Fruit fly (Drosophila melanogaster): ENCODE data around the gene CG16700.

Gene CG16700

dm6 chrX:17129733-17130466 lies 38.2 kb downstream of the CG16700 start (continued):
- TF ChIP-seq Oaz (GFP tag; IDR thresholded peaks at IDR 0.05) (peak; percentile 46; the same call in 1 of the 2 replicates), ranshi (GFP tag; IDR thresholded peaks at IDR 0.05) (peak; percentile 74; the same call in 1 of the 2 replicates), CG13894 (tag; optimal IDR thresholded peaks at IDR 0.05) (peak; percentile 46), ken (GFP tag; IDR thresholded peaks at IDR 0.05) (peak; percentile 69; the same call in 1 of the 3 replicates), CG10543 (GFP tag; optimal IDR thresholded peaks at IDR 0.05) (peak; percentile 79), CG11456 (GFP tag; IDR thresholded peaks at IDR 0.05) (peak; percentile 70; the same call in 1 of the 3 replicates), Sox100B (GFP tag; optimal IDR thresholded peaks at IDR 0.05) (peak; percentile 88), Atf3 (GFP tag; optimal IDR thresholded peaks at IDR 0.05) (no peak), fd64A (GFP tag; optimal IDR thresholded peaks at IDR 0.05) (peak; percentile 4), Med (GFP tag) (peak; percentile 90), bowl (GFP tag; IDR thresholded peaks at IDR 0.05) (0 out of 2 replicates have a peak, but pooled peaks have one; percentile 36), trem (tag; optimal IDR thresholded peaks at IDR 0.05) (peak; percentile 65), CG17829 (tag; optimal IDR thresholded peaks at IDR 0.05) (peak; percentile 86), h (optimal IDR thresholded peaks at IDR 0.05) (no peak), mld (GFP tag; IDR thresholded peaks at IDR 0.05; ENCODE audit: partially characterized antibody) (no peak), NfI (GFP tag; optimal IDR thresholded peaks at IDR 0.05) (peak; percentile 83), CTCF (GFP tag; optimal IDR thresholded peaks at IDR 0.05) (no peak), al (GFP tag; IDR thresholded peaks at IDR 0.05) (peak; percentile 74), CG3847 (GFP tag; IDR thresholded peaks at IDR 0.05) (peak; percentile 78), tio (GFP tag; optimal IDR thresholded peaks at IDR 0.05) (peak; percentile 56), CG7271 (tag; optimal IDR thresholded peaks at IDR 0.05) (peak; percentile 47), unc-4 (GFP tag; IDR thresholded peaks at IDR 0.05; ENCODE audit: partially characterized antibody) (no peak), CG18262 (tag; optimal IDR thresholded peaks at IDR 0.05) (peak; percentile 87), danr (GFP tag; IDR thresholded peaks at IDR 0.05) (peak; percentile 64), CG10366 (GFP tag; IDR thresholded peaks at IDR 0.05) (peak; percentile 74), CG1233 (GFP tag; optimal IDR thresholded peaks at IDR 0.05) (peak; percentile 76), CG8388 (GFP tag; optimal IDR thresholded peaks at IDR 0.05) (peak; percentile 82), Jarid2 (GFP tag; optimal IDR thresholded peaks at IDR 0.05) (no peak), da (GFP tag; optimal IDR thresholded peaks at IDR 0.05) (no peak), eyg (GFP tag; optimal IDR thresholded peaks at IDR 0.05) (no peak), Poxn (GFP tag; IDR thresholded peaks at IDR 0.05) (no peak), stwl (tag; optimal IDR thresholded peaks at IDR 0.05) (no peak), Ets65A (GFP tag) (peak; percentile 38), sr (GFP tag; IDR thresholded peaks at IDR 0.05) (no peak), CG7963 (GFP tag; IDR thresholded peaks at IDR 0.05; ENCODE audit: partially characterized antibody) (no peak), exex (tag; optimal IDR thresholded peaks at IDR 0.05) (peak; percentile 62), CG17802 (tag; optimal IDR thresholded peaks at IDR 0.05) (no peak), Neu2 (GFP tag; optimal IDR thresholded peaks at IDR 0.05; ENCODE audit: borderline replicate concordance) (no peak), CkIIα-i1 (GFP tag; IDR thresholded peaks at IDR 0.05) (no peak), CG10321 (GFP tag; IDR thresholded peaks at IDR 0.05) (no peak; the same call in 1 of the 2 replicates), pita (GFP tag; optimal IDR thresholded peaks at IDR 0.05) (no peak), CG4328 (GFP tag; optimal IDR thresholded peaks at IDR 0.05) (peak; percentile 75), BtbVII (GFP tag; optimal IDR thresholded peaks at IDR 0.05) (peak; percentile 84), Dref (GFP tag; IDR thresholded peaks at IDR 0.05) (no peak), CG2199 (GFP tag; IDR thresholded peaks at IDR 0.05) (0 out of 3 replicates have a peak, but pooled peaks have one; percentile 54), tup (GFP tag; optimal IDR thresholded peaks at IDR 0.05) (peak; percentile 16), p53 (GFP tag; optimal IDR thresholded peaks at IDR 0.05) (no peak), CG6272 (GFP tag; IDR thresholded peaks at IDR 0.05) (peak; percentile 56; the same call in 1 of the 2 replicates), Side (GFP tag; optimal IDR thresholded peaks at IDR 0.05) (no peak), Dbx (GFP tag; IDR thresholded peaks at IDR 0.05) (peak; percentile 69; the same call in 2 of the 3 replicates), gro (GFP tag; optimal IDR thresholded peaks at IDR 0.05) (no peak)
